Worm (Caenorhabditis elegans) whole organism, L1 larva: ENCODE results near the gene flp-6.

Experiments
- F16B12.6 ChIP-seq: fragments of 150-350 bp; optimal IDR thresholded peaks from 2 replicates; lab custom pipeline; 2014; ENCODE audit warnings: missing biosample characterization, missing genetic modification characterization
- ama-1 ChIP-seq: fragments of 150-350 bp; optimal IDR thresholded peaks from 2 replicates; lab custom pipeline; 2014
- blmp-1 ChIP-seq: fragments of 150-350 bp; optimal IDR thresholded peaks from 2 replicates; lab custom pipeline; 2014; ENCODE audit warnings: missing biosample characterization, missing genetic modification characterization
- ceh-82 ChIP-seq, 3 experiments: fragments of 150-350 bp in 1 of 3; sonication (generic microtip) in 2 of 3; optimal IDR thresholded peaks; 2 replicates each; lab custom pipeline; 2014 to 2017; ENCODE audit warnings: missing biosample characterization in 3 of 3, missing genetic modification characterization in 3 of 3
- ces-1 ChIP-seq: fragments of 150-350 bp; optimal IDR thresholded peaks from 2 replicates; lab custom pipeline; 2014; ENCODE audit warnings: missing biosample characterization, missing genetic modification reagents, missing genetic modification characterization
- dpl-1 ChIP-seq, 3 experiments: fragments of 150-350 bp in 2 of 3; sonication (generic microtip) in 1 of 3; optimal IDR thresholded peaks; 2 replicates each; lab custom pipeline; 2014 to 2017; ENCODE audit warnings: missing biosample characterization in 3 of 3, missing genetic modification characterization in 3 of 3, missing genetic modification reagents in 3 of 3
- dsc-1 ChIP-seq: sonication (generic microtip); optimal IDR thresholded peaks from 2 replicates; lab custom pipeline; 2016; ENCODE audit warnings: mild to moderate bottlenecking, missing genetic modification characterization, missing compliant biosample characterization
- efl-1 ChIP-seq, 4 experiments: fragments of 150-350 bp; optimal IDR thresholded peaks in 3 of 4; peaks in 1 of 4; 1 replicate in 1 of 4; 2 replicates in 3 of 4; lab custom pipeline; 2014; ENCODE audit warnings: missing biosample characterization in 2 of 4, missing genetic modification characterization in 2 of 4, missing genetic modification reagents in 2 of 4
- ets-5 ChIP-seq: fragments of 200-800 bp; sonication (Bioruptor generic); IDR thresholded peaks from 2 replicates; pipeline ENCODE4 v1.3.6; 2022; ENCODE audit warnings: missing genetic modification characterization, missing compliant biosample characterization
- fkh-10 ChIP-seq: sonication (generic microtip); optimal IDR thresholded peaks from 2 replicates; lab custom pipeline; 2017; ENCODE audit warnings: missing biosample characterization, missing genetic modification reagents, missing genetic modification characterization
- fkh-8 ChIP-seq: sonication (generic microtip); optimal IDR thresholded peaks from 2 replicates; lab custom pipeline; 2016; ENCODE audit warnings: mild to moderate bottlenecking, missing genetic modification characterization, missing compliant biosample characterization
- grh-1 ChIP-seq: fragments of 200-800 bp; sonication (Bioruptor generic); IDR thresholded peaks from 2 replicates; pipeline ENCODE4 v1.3.6; 2022; ENCODE audit warnings: missing genetic modification reagents, missing genetic modification characterization, missing compliant biosample characterization
- hpl-2 ChIP-seq: fragments of 150-350 bp; optimal IDR thresholded peaks from 2 replicates; lab custom pipeline; 2014; ENCODE audit warnings: missing biosample characterization, missing genetic modification reagents, missing genetic modification characterization
- irx-1 ChIP-seq: sonication (generic microtip); optimal IDR thresholded peaks from 2 replicates; lab custom pipeline; 2016; ENCODE audit warnings: missing genetic modification characterization, missing compliant biosample characterization
- lin-13 ChIP-seq: fragments of 150-350 bp; optimal IDR thresholded peaks from 2 replicates; lab custom pipeline; 2014; ENCODE audit warnings: missing biosample characterization, missing genetic modification reagents, missing genetic modification characterization
- lin-14 ChIP-seq: fragments of 200-800 bp; sonication (Bioruptor generic); optimal IDR thresholded peaks from 2 replicates; lab custom pipeline; 2018; ENCODE audit warnings: mild to moderate bottlenecking, missing genetic modification characterization, moderate library complexity, missing compliant biosample characterization
- lin-15B ChIP-seq: fragments of 150-350 bp; sonication (generic microtip); optimal IDR thresholded peaks from 3 replicates; lab custom pipeline; 2014; ENCODE audit warnings: missing biosample characterization, missing genetic modification characterization
- lin-35 ChIP-seq, 2 experiments: fragments of 150-350 bp; optimal IDR thresholded peaks; 2 replicates each; lab custom pipeline; 2014; ENCODE audit warnings: missing biosample characterization in 2 of 2, missing genetic modification characterization in 2 of 2, missing genetic modification reagents in 2 of 2
- lin-39 ChIP-seq: fragments of 150-350 bp; optimal IDR thresholded peaks from 2 replicates; lab custom pipeline; 2014; ENCODE audit warnings: missing biosample characterization, missing genetic modification reagents, missing genetic modification characterization
- lsy-2 ChIP-seq, 2 experiments: fragments of 150-350 bp; optimal IDR thresholded peaks; 2 replicates each; lab custom pipeline; 2014; ENCODE audit warnings: missing biosample characterization in 2 of 2, missing genetic modification characterization in 2 of 2
- mdl-1 ChIP-seq, 2 experiments: fragments of 150-350 bp; optimal IDR thresholded peaks; 2 replicates each; lab custom pipeline; 2014 to 2017; ENCODE audit warnings: missing biosample characterization in 2 of 2, missing genetic modification characterization in 2 of 2, inconsistent platforms in 1 of 2
- mef-2 ChIP-seq: fragments of 150-350 bp; optimal IDR thresholded peaks from 2 replicates; lab custom pipeline; 2014; ENCODE audit warnings: missing biosample characterization, missing genetic modification characterization
- mep-1 ChIP-seq: fragments of 150-350 bp; optimal IDR thresholded peaks from 2 replicates; lab custom pipeline; 2014; ENCODE audit warnings: missing biosample characterization, missing genetic modification characterization
- nhr-11 ChIP-seq: fragments of 150-350 bp; optimal IDR thresholded peaks from 2 replicates; lab custom pipeline; 2014; ENCODE audit warnings: missing biosample characterization, missing genetic modification characterization
- nhr-19 ChIP-seq: fragments of 200-800 bp; sonication (Bioruptor generic); conservative IDR thresholded peaks from 2 replicates; pipeline ENCODE4 v1.3.6; 2022; ENCODE audit warnings: missing genetic modification characterization, missing compliant biosample characterization
- nhr-237 ChIP-seq: fragments of 150-350 bp; optimal IDR thresholded peaks from 2 replicates; lab custom pipeline; 2014; ENCODE audit warnings: missing biosample characterization, missing genetic modification characterization
- nhr-28 ChIP-seq: fragments of 150-350 bp; optimal IDR thresholded peaks from 2 replicates; lab custom pipeline; 2014; ENCODE audit warnings: missing biosample characterization, missing genetic modification characterization
- nhr-47 ChIP-seq: sonication (generic microtip); optimal IDR thresholded peaks from 2 replicates; lab custom pipeline; 2016; ENCODE audit warnings: mild to moderate bottlenecking, missing genetic modification characterization, moderate library complexity, missing compliant biosample characterization
- nhr-71 ChIP-seq: sonication (generic microtip); optimal IDR thresholded peaks from 2 replicates; lab custom pipeline; 2016; ENCODE audit warnings: mild to moderate bottlenecking, missing genetic modification characterization, moderate library complexity, missing compliant biosample characterization
- nhr-77 ChIP-seq: fragments of 150-350 bp; optimal IDR thresholded peaks from 2 replicates; lab custom pipeline; 2014; ENCODE audit warnings: missing biosample characterization, missing genetic modification characterization
- nhr-84 ChIP-seq: sonication (generic microtip); optimal IDR thresholded peaks from 2 replicates; lab custom pipeline; 2017; ENCODE audit warnings: missing biosample characterization, missing genetic modification characterization
- nhr-90 ChIP-seq: sonication (generic microtip); optimal IDR thresholded peaks from 2 replicates; lab custom pipeline; 2016; ENCODE audit warnings: mild to moderate bottlenecking, missing genetic modification characterization, missing compliant biosample characterization; ENCODE audit not compliant: poor library complexity
- pag-3 ChIP-seq: sonication (generic microtip); optimal IDR thresholded peaks from 2 replicates; lab custom pipeline; 2017; ENCODE audit warnings: missing genetic modification characterization, mild to moderate bottlenecking, missing compliant biosample characterization, antibody characterized with exemption, borderline replicate concordance; ENCODE audit not compliant: insufficient read depth
- rnt-1 ChIP-seq: sonication (generic microtip); optimal IDR thresholded peaks from 2 replicates; lab custom pipeline; 2016; ENCODE audit warnings: mild to moderate bottlenecking, missing genetic modification characterization, moderate library complexity, missing compliant biosample characterization
- skn-1 ChIP-seq: fragments of 150-350 bp; optimal IDR thresholded peaks from 2 replicates; lab custom pipeline; 2014; ENCODE audit warnings: missing biosample characterization, missing genetic modification characterization
- snu-23 ChIP-seq: sonication (generic microtip); optimal IDR thresholded peaks from 2 replicates; lab custom pipeline; 2016; ENCODE audit warnings: missing genetic modification characterization, missing compliant biosample characterization
- sox-4 ChIP-seq: sonication (generic microtip); optimal IDR thresholded peaks from 2 replicates; lab custom pipeline; 2016; ENCODE audit warnings: missing genetic modification characterization, missing compliant biosample characterization
- swsn-7 ChIP-seq: sonication (generic microtip); optimal IDR thresholded peaks from 2 replicates; lab custom pipeline; 2016; ENCODE audit warnings: missing genetic modification characterization, missing compliant biosample characterization
- tbx-2 ChIP-seq: sonication (generic microtip); optimal IDR thresholded peaks from 2 replicates; lab custom pipeline; 2016; ENCODE audit warnings: missing genetic modification characterization, missing compliant biosample characterization
- tlp-1 ChIP-seq: fragments of 150-350 bp; optimal IDR thresholded peaks from 2 replicates; lab custom pipeline; 2014; ENCODE audit warnings: missing biosample characterization, missing genetic modification characterization
- unc-130 ChIP-seq: fragments of 150-350 bp; optimal IDR thresholded peaks from 2 replicates; lab custom pipeline; 2017; ENCODE audit warnings: missing biosample characterization, missing genetic modification characterization, inconsistent platforms
- unc-30 ChIP-seq: sonication (generic microtip); optimal IDR thresholded peaks from 2 replicates; lab custom pipeline; 2017; ENCODE audit warnings: missing biosample characterization, missing genetic modification characterization
- unc-86 ChIP-seq: sonication (generic microtip); optimal IDR thresholded peaks from 2 replicates; lab custom pipeline; 2016; ENCODE audit warnings: missing genetic modification characterization, missing compliant biosample characterization
- xbp-1 ChIP-seq: sonication (generic microtip); optimal IDR thresholded peaks from 2 replicates; lab custom pipeline; 2016; ENCODE audit warnings: missing genetic modification characterization, missing compliant biosample characterization
- zag-1 ChIP-seq: fragments of 150-350 bp; optimal IDR thresholded peaks from 2 replicates; lab custom pipeline; 2014; ENCODE audit warnings: missing biosample characterization, missing genetic modification characterization
- zip-4 ChIP-seq: fragments of 200-800 bp; sonication (Bioruptor generic); optimal IDR thresholded peaks from 2 replicates; lab custom pipeline; 2018; ENCODE audit warnings: mild to moderate bottlenecking, missing genetic modification characterization, moderate library complexity, missing compliant biosample characterization
- ztf-11 ChIP-seq, 2 experiments: sonication (generic microtip); optimal IDR thresholded peaks; 2 replicates each; lab custom pipeline; 2016 to 2017; ENCODE audit warnings: missing genetic modification characterization in 2 of 2, missing biosample characterization in 1 of 2, missing compliant biosample characterization in 1 of 2

flp-6 gene

ce11 chrV:9425593-9425992 is 46.2 kb upstream of the flp-6 start, which contains the start of gene F36D4.5:
TSS of gene F36D4.5 (minus strand) at chrV:9425817.
- TF ChIP-seq zag-1 (tag; lab: Kevin White, UChicago) (no peak), nhr-11 (tag; lab: Kevin White, UChicago) (no peak), ets-5 (no peak), nhr-19 (GFP tag; lab: Robert Waterston, UW) (no peak), efl-1 (optimal IDR thresholded peaks at IDR 0.05; lab: Kevin White, UChicago) (peak; percentile 16 to 50), efl-1 (GFP tag; optimal IDR thresholded peaks at IDR 0.05 in 1 of 2; lab: Kevin White, UChicago) (peak; percentile 31 to 76), nhr-90 (no peak), pag-3 (tag; lab: Kevin White, UChicago) (no peak), nhr-47 (tag; lab: Kevin White, UChicago) (peak; percentile 38), fkh-8 (tag; lab: Kevin White, UChicago) (peak; percentile 9), lin-14 (GFP tag; lab: Kevin White, UChicago) (peak; percentile 73), dpl-1 (GFP tag; optimal IDR thresholded peaks at IDR 0.05; lab: Kevin White, UChicago) (peak; percentile 13 to 60 (median 26)), mep-1 (tag; lab: Kevin White, UChicago) (peak; percentile 76), dsc-1 (no peak), grh-1 (GFP tag; lab: Robert Waterston, UW) (no peak), mef-2 (tag; lab: Kevin White, UChicago) (no peak), nhr-71 (tag; lab: Kevin White, UChicago) (peak; percentile 50), irx-1 (tag; lab: Kevin White, UChicago) (peak; percentile 25), fkh-10 (GFP tag; lab: Kevin White, UChicago) (peak; percentile 54), unc-130 (tag; lab: Kevin White, UChicago) (no peak), nhr-84 (tag; lab: Kevin White, UChicago) (no peak), hpl-2 (no peak), lsy-2 (tag; optimal IDR thresholded peaks at IDR 0.05; lab: Kevin White, UChicago) (peak; percentile 42 to 57), zip-4 (GFP tag; lab: Kevin White, UChicago) (no peak), lin-15B (no peak), nhr-237 (tag; lab: Kevin White, UChicago) (no peak), nhr-77 (no peak), lin-39 (tag; lab: Kevin White, UChicago) (no peak), F16B12.6 (tag; lab: Kevin White, UChicago) (peak; percentile 85), ama-1 (lab: Kevin White, UChicago) (no peak), tbx-2 (tag; lab: Kevin White, UChicago) (peak; percentile 41), unc-30 (tag; lab: Kevin White, UChicago) (no peak), ces-1 (no peak), lin-35 (GFP tag; optimal IDR thresholded peaks at IDR 0.05; lab: Kevin White, UChicago) (peak; percentile 48 to 52), blmp-1 (peak; percentile 39), mdl-1 (tag; optimal IDR thresholded peaks at IDR 0.05; lab: Kevin White, UChicago) (peak in 1 of 2 experiments; percentile 14), swsn-7 (peak; percentile 45), unc-86 (tag; lab: Kevin White, UChicago) (no peak), ztf-11 (tag; optimal IDR thresholded peaks at IDR 0.05; lab: Kevin White, UChicago) (no peak), tlp-1 (no peak), skn-1 (peak; percentile 0), sox-4 (tag; lab: Kevin White, UChicago) (no peak), lin-13 (GFP tag; lab: Kevin White, UChicago) (peak; percentile 1), nhr-28 (tag; lab: Kevin White, UChicago) (no peak), ceh-82 (tag; optimal IDR thresholded peaks at IDR 0.05; lab: Kevin White, UChicago) (peak in 1 of 3 experiments; percentile 14), rnt-1 (tag; lab: Kevin White, UChicago) (no peak), snu-23 (peak; percentile 47), xbp-1 (tag; lab: Kevin White, UChicago) (peak; percentile 27)
